Worm (Caenorhabditis elegans) whole organism, L4/young adult: ENCODE measurements around the gene tbx-32.

Experiments used
- W03F9.2 ChIP-seq: fragments of 150-350 bp; optimal IDR thresholded peaks from 2 replicates; lab custom pipeline; 2014; ENCODE audit warnings: missing biosample characterization, missing genetic modification characterization
- dao-5 ChIP-seq: sonication (generic microtip); optimal IDR thresholded peaks from 2 replicates; lab custom pipeline; 2016; ENCODE audit warnings: missing genotype, missing genetic modification characterization, moderate library complexity, missing compliant biosample characterization
- him-1 ChIP-seq: sonication (generic microtip); optimal IDR thresholded peaks from 2 replicates; lab custom pipeline; 2016; ENCODE audit warnings: missing genotype, missing genetic modification reagents, missing genetic modification characterization, missing compliant biosample characterization

tbx-32 gene

DNA sequence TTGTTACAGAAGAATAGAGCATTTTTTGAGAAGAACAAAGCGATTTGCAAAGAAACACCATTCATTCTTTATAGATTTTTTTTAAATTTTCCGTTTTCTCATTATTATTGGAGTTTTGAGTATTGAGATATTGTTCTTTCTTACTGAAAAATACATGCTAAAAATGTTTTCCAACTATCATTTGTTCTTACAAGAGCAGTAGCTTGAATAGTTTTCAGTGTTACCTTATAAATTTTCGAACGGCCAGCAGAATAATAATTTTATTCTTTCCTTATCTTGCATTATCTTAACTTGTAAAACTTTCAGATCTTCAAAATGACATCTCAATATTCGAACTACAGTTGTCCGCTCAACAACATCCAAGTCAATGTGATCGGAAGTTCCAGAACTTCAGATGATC is at the start of gene tbx-32:
Gene tbx-32 (plus strand): TSS at position 301 of the 400 bp plus-strand sequence.
- TF ChIP-seq him-1 (tag; lab: Kevin White, UChicago) (no peak), dao-5 (tag; lab: Kevin White, UChicago) (no peak), W03F9.2 (tag; lab: Kevin White, UChicago) (no peak)

DNA sequence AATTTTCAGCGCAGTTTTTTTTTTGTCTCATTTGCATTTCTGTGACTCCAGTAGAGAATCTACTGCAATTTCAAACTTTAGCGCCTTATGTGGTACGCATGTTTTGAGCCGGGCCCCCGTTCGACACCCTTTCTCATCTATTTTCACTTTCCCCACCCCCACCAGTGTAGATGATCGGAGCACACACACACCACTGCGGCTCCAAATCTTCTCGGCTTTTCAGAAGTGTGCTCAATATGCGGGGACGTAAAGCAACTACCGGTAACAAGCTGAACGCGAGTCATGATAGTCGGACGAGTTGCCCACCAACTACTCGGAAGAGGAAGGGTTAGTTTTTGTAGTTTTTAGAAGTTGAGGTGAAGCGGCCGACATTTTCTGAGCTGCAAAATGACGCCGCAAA is 42.4 kb upstream of the tbx-32 start:
- TF ChIP-seq dao-5 (tag; lab: Kevin White, UChicago), result no peak
- TF ChIP-seq him-1 (tag; lab: Kevin White, UChicago), result no peak
- TF ChIP-seq W03F9.2 (tag; lab: Kevin White, UChicago), result no peak

DNA sequence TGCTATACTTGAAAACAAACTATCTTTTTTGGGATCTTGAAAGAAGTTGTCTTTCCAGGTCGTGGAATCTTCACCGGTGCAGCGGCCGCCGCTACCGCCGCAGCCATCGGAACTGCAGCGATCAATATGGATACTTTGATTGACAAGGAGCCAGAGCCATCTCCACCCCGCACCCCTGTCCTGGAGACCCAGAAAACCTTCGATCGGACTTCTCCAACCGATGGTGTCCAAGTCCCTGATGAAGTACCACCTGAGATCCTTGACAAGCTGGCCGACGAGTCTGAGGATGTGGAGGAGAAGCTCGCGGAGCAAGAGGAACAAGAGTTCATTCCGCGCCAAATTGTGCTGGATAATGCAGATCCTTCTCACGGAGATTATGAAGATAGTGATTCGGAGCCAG is 41.4 kb upstream of the tbx-32 start:
- TF ChIP-seq dao-5 (tag; lab: Kevin White, UChicago) (no peak), W03F9.2 (tag; lab: Kevin White, UChicago) (no peak)

ce11 chrX:1620678-1621449 is 34.4 kb upstream of the tbx-32 start, which contains the start of gene H11E01.2:
TSS of gene H11E01.2 (plus strand) at chrX:1621057.
- TF ChIP-seq dao-5 (tag; lab: Kevin White, UChicago) (no peak), W03F9.2 (tag; lab: Kevin White, UChicago) (no peak), him-1 (tag; lab: Kevin White, UChicago) (no peak)

- TF ChIP-seq W03F9.2 (tag; lab: Kevin White, UChicago) (no peak), dao-5 (tag; lab: Kevin White, UChicago) (no peak), him-1 (tag; lab: Kevin White, UChicago) (no peak)
Observed at ce11 chrX:1623048-1623447, 32.3 kb upstream of the tbx-32 start.

DNA sequence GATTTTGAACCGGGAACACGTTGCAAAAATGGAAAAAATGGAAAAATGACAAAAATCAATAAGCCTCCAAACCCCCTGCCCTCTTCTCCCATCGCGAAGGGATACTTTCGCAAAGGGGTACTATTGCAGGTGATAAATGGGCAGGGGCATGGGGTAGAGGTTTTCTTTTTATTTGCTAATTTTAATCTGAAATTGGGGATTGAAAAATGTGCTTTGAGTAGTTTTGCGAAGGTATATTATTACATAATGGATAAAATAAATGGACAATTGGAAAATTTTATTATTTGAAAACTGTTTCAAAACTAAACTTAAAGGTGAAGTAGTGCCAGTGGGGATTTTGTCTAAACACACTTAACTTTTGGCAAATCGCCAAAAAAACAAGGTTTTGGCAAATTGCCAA is 28.3 kb upstream of the tbx-32 start:
- TF ChIP-seq him-1 (tag; lab: Kevin White, UChicago), result peak; percentile 98
- TF ChIP-seq dao-5 (tag; lab: Kevin White, UChicago), result peak; percentile 49
- peak; percentile 97 for TF ChIP-seq W03F9.2 (tag; lab: Kevin White, UChicago)

ce11 chrX:1627837-1628236 is 27.5 kb upstream of the tbx-32 start, which contains the start of gene fbxb-58:
TSS of gene fbxb-58 (plus strand) at chrX:1628137.
- TF ChIP-seq W03F9.2 (tag; lab: Kevin White, UChicago) (no peak), dao-5 (tag; lab: Kevin White, UChicago) (no peak), him-1 (tag; lab: Kevin White, UChicago) (no peak)

DNA sequence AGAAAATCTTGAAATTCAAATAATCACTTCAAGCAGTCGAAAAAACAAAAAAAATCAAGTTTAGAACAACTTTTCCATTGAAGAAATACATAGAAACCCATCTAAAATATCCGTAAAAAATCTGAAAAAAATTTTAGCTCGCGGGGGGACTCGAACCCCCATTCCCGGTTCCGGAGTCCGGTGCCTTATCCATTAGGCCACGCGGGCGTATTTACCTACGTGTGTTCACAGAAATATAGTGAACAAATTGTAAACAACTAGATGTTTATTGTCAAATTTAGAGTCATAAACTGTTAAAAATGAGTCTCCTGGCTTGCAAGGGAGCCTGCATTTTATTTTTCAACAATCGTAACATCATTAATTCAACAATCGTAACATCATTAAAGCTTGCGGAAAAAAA is 25.6 kb upstream of the tbx-32 start:
- TF ChIP-seq him-1 (tag; lab: Kevin White, UChicago), result no peak
- no peak for TF ChIP-seq W03F9.2 (tag; lab: Kevin White, UChicago)
- TF ChIP-seq dao-5 (tag; lab: Kevin White, UChicago), result no peak

ce11 chrX:1630881-1631516 is 24.3 kb upstream of the tbx-32 start, which contains the start of gene ZK380.2:
TSS of gene ZK380.2 (plus strand) at chrX:1631466.
- TF ChIP-seq dao-5 (tag; lab: Kevin White, UChicago) (no peak), W03F9.2 (tag; lab: Kevin White, UChicago) (no peak), him-1 (tag; lab: Kevin White, UChicago) (no peak)

DNA sequence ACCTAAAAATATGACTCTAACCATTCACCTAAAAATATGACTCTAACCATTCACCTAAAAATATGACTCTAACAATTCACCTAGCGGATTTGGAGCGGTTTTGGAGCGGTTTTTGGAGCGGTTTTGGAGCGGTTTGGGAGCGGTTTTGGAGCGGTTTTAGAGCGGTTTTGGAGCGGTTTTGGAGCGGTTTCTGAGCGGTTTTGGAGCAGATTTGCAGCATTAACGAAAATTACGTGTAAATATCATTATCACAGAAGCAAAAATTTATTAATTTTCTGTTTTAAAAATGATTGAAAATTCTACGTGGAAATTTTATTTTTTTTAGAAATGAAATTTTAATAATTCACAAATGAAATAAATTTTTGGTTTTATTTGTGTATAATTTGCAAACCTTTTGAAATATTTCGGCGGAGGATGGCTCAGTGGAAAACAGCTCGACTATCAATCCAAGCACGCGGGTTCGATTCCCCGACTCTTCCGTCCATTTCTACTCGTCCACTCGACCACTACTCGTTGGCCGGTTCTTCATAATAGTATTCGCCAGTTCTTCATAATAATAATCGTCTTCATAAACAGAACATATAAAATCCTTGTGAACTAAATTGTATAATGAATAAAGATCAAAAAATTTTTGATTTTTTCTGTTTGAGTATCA is 11.7 kb upstream of the tbx-32 start:
- TF ChIP-seq W03F9.2 (tag; lab: Kevin White, UChicago), result no peak

- TF ChIP-seq W03F9.2 (tag; lab: Kevin White, UChicago) (no peak), dao-5 (tag; lab: Kevin White, UChicago) (no peak), him-1 (tag; lab: Kevin White, UChicago) (no peak)
Observed at ce11 chrX:1651668-1652067, 3.6 kb upstream of the tbx-32 start, which contains the start of gene ZK380.4. TSS of gene ZK380.4 (minus strand) at chrX:1651994.

DNA sequence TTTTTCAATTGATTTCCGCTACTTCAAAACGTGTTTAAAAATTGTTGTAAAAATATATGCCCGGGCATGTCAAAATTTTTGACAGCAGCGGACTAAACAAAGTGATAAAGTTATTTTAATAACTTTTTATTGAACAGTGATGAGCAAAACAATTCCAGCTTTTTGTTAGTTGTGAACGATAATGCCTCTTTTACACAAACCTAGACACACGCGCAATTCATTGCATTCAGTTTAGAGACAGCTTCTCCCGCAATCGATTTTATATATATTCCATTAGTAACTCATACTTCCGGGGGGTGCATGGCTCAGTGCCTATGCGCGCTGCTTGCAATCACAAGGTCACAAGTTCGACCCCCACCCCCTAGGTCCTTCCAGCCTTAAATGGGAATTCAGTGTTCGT is 1.2 kb upstream of the tbx-32 start, which contains the start of gene ZK380.6:
Gene ZK380.6 (plus strand): TSS at position 301 of the 400 bp plus-strand sequence.
- TF ChIP-seq dao-5 (tag; lab: Kevin White, UChicago) (no peak), him-1 (tag; lab: Kevin White, UChicago) (no peak), W03F9.2 (tag; lab: Kevin White, UChicago) (no peak)

DNA sequence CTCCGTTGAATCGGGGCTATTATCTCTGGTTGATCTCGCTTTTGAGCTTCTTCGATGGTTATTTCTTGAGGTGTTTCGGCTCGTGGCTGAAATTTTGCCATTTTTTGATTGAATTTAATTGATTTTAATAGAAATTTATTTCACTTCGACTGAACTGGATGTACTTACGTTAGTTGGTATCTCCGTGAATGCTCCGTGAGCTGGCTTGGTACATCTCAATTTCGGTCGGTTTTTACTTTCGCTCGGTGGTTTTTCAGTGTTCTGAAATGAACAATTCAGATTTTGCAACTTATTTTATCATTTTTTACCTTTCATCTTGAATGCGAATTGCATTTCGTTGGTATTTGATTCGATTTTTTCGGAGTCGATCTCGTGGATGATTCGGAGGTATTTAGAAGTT is 9.6 kb downstream of the tbx-32 start, which contains the start of gene R09H3.2:
Gene R09H3.2 (minus strand): TSS at position 101 of the 400 bp plus-strand sequence.
- TF ChIP-seq dao-5 (tag; lab: Kevin White, UChicago), result no peak
- TF ChIP-seq him-1 (tag; lab: Kevin White, UChicago), result no peak
- TF ChIP-seq W03F9.2 (tag; lab: Kevin White, UChicago), result no peak
